Worm (Caenorhabditis elegans) whole organism, L3 larva: ENCODE results near the gene K03A11.6.

Experiments
- R02D3.7 ChIP-seq: fragments of 150-350 bp; optimal IDR thresholded peaks from 2 replicates; lab custom pipeline; 2014; ENCODE audit warnings: missing biosample characterization, missing genetic modification characterization
- aly-2 ChIP-seq: fragments of 150-350 bp; optimal IDR thresholded peaks from 2 replicates; lab custom pipeline; 2014; ENCODE audit warnings: missing biosample characterization, missing genetic modification characterization
- ceh-16 ChIP-seq: sonication (generic microtip); optimal IDR thresholded peaks from 2 replicates; lab custom pipeline; 2017; ENCODE audit warnings: missing biosample characterization, missing genetic modification characterization
- ceh-28 ChIP-seq: fragments of 150-350 bp; optimal IDR thresholded peaks from 2 replicates; lab custom pipeline; 2014; ENCODE audit warnings: missing biosample characterization, missing genetic modification reagents, missing genetic modification characterization
- ceh-9 ChIP-seq: sonication (generic microtip); optimal IDR thresholded peaks from 2 replicates; lab custom pipeline; 2018; ENCODE audit warnings: missing biosample characterization, missing genetic modification characterization
- daf-12 ChIP-seq: fragments of 150-350 bp; optimal IDR thresholded peaks from 2 replicates; lab custom pipeline; 2014; ENCODE audit warnings: missing biosample characterization, missing genetic modification reagents, missing genetic modification characterization
- egl-27 ChIP-seq: sonication (generic microtip); optimal IDR thresholded peaks from 4 replicates; lab custom pipeline; 2017; ENCODE audit warnings: missing biosample characterization, missing genetic modification reagents, missing genetic modification characterization
- egl-5 ChIP-seq: fragments of 150-350 bp; optimal IDR thresholded peaks from 2 replicates; lab custom pipeline; 2017; ENCODE audit warnings: missing biosample characterization, missing genetic modification reagents, missing genetic modification characterization, inconsistent platforms
- elt-3 ChIP-seq, 3 experiments: fragments of 150-350 bp in 1 of 3; sonication (generic microtip) in 2 of 3; optimal IDR thresholded peaks; 2 replicates in 2 of 3; 4 replicates in 1 of 3; lab custom pipeline; 2014 to 2017; ENCODE audit warnings: missing biosample characterization in 3 of 3, missing genetic modification characterization in 3 of 3
- fkh-10 ChIP-seq: sonication (generic microtip); optimal IDR thresholded peaks from 2 replicates; lab custom pipeline; 2017; ENCODE audit warnings: missing biosample characterization, missing genetic modification reagents, missing genetic modification characterization
- fkh-2 ChIP-seq: fragments of 150-350 bp; optimal IDR thresholded peaks from 2 replicates; lab custom pipeline; 2014; ENCODE audit warnings: missing biosample characterization, missing genetic modification reagents, missing genetic modification characterization
- fos-1 ChIP-seq: fragments of 150-350 bp; optimal IDR thresholded peaks from 2 replicates; lab custom pipeline; 2014; ENCODE audit warnings: missing biosample characterization, missing genetic modification characterization
- hmg-11 ChIP-seq: sonication (generic microtip); optimal IDR thresholded peaks from 2 replicates; lab custom pipeline; 2016; ENCODE audit warnings: missing genetic modification characterization, missing compliant biosample characterization
- jun-1 ChIP-seq: fragments of 150-350 bp; optimal IDR thresholded peaks from 2 replicates; lab custom pipeline; 2014; ENCODE audit warnings: missing biosample characterization, missing genetic modification reagents, missing genetic modification characterization
- lin-15B ChIP-seq: fragments of 150-350 bp; optimal IDR thresholded peaks from 2 replicates; lab custom pipeline; 2014; ENCODE audit warnings: missing biosample characterization, missing genetic modification characterization
- lsy-12 ChIP-seq: sonication (generic microtip); optimal IDR thresholded peaks from 2 replicates; lab custom pipeline; 2016; ENCODE audit warnings: mild to moderate bottlenecking, missing genetic modification characterization, missing compliant biosample characterization
- mdl-1 ChIP-seq: fragments of 150-350 bp; optimal IDR thresholded peaks from 2 replicates; lab custom pipeline; 2014; ENCODE audit warnings: missing biosample characterization, missing genetic modification characterization
- mml-1 ChIP-seq: fragments of 150-350 bp; sonication (generic microtip); optimal IDR thresholded peaks from 3 replicates; lab custom pipeline; 2014; ENCODE audit warnings: missing biosample characterization, missing genetic modification characterization
- nfya-1 ChIP-seq: sonication (generic microtip); optimal IDR thresholded peaks from 2 replicates; lab custom pipeline; 2017; ENCODE audit warnings: missing genetic modification characterization, mild to moderate bottlenecking, missing compliant biosample characterization, antibody characterized with exemption, moderate library complexity; ENCODE audit not compliant: insufficient read depth
- nhr-12 ChIP-seq: fragments of 150-350 bp; optimal IDR thresholded peaks from 2 replicates; lab custom pipeline; 2014; ENCODE audit warnings: missing biosample characterization, missing genetic modification characterization
- nhr-23 ChIP-seq: fragments of 150-350 bp; optimal IDR thresholded peaks from 2 replicates; lab custom pipeline; 2014; ENCODE audit warnings: missing biosample characterization, missing genetic modification reagents, missing genetic modification characterization
- nhr-237 ChIP-seq: fragments of 150-350 bp; optimal IDR thresholded peaks from 2 replicates; lab custom pipeline; 2014; ENCODE audit warnings: missing biosample characterization, missing genetic modification characterization
- nhr-25 ChIP-seq: sonication (generic microtip); optimal IDR thresholded peaks from 2 replicates; lab custom pipeline; 2017; ENCODE audit warnings: missing biosample characterization, missing genetic modification characterization
- nhr-28 ChIP-seq: fragments of 150-350 bp; optimal IDR thresholded peaks from 2 replicates; lab custom pipeline; 2014; ENCODE audit warnings: missing biosample characterization, missing genetic modification characterization
- nhr-43 ChIP-seq: sonication (generic microtip); optimal IDR thresholded peaks from 2 replicates; lab custom pipeline; 2016; ENCODE audit warnings: mild to moderate bottlenecking, missing genetic modification characterization, missing compliant biosample characterization; ENCODE audit not compliant: poor library complexity, severe bottlenecking
- nhr-67 ChIP-seq: fragments of 150-350 bp; optimal IDR thresholded peaks from 2 replicates; lab custom pipeline; 2014; ENCODE audit warnings: missing biosample characterization, missing genetic modification characterization
- nhr-76 ChIP-seq: fragments of 150-350 bp; sonication (generic microtip); optimal IDR thresholded peaks from 5 replicates; lab custom pipeline; 2014; ENCODE audit warnings: missing biosample characterization, missing genetic modification characterization
- nhr-77 ChIP-seq: fragments of 150-350 bp; optimal IDR thresholded peaks from 2 replicates; lab custom pipeline; 2014; ENCODE audit warnings: missing biosample characterization, missing genetic modification characterization
- pha-4 ChIP-seq: fragments of 150-350 bp; optimal IDR thresholded peaks from 2 replicates; lab custom pipeline; 2014; ENCODE audit warnings: missing biosample characterization, missing genetic modification reagents, missing genetic modification characterization
- pqm-1 ChIP-seq: fragments of 150-350 bp; optimal IDR thresholded peaks from 2 replicates; lab custom pipeline; 2017; ENCODE audit warnings: missing biosample characterization, missing genetic modification characterization, inconsistent platforms
- sea-2 ChIP-seq: fragments of 150-350 bp; sonication (generic microtip); optimal IDR thresholded peaks from 4 replicates; lab custom pipeline; 2014; ENCODE audit warnings: missing biosample characterization, missing genetic modification reagents, missing genetic modification characterization
- skn-1 ChIP-seq: fragments of 150-350 bp; optimal IDR thresholded peaks from 2 replicates; lab custom pipeline; 2014; ENCODE audit warnings: missing biosample characterization, missing genetic modification characterization
- snpc-4 ChIP-seq: fragments of 150-350 bp; optimal IDR thresholded peaks from 2 replicates; lab custom pipeline; 2014; ENCODE audit warnings: missing biosample characterization, missing genetic modification characterization
- unc-39 ChIP-seq: sonication (generic microtip); optimal IDR thresholded peaks from 4 replicates; lab custom pipeline; 2017; ENCODE audit warnings: missing biosample characterization, missing genetic modification characterization
- unc-62 ChIP-seq: fragments of 150-350 bp; sonication (generic microtip); optimal IDR thresholded peaks from 4 replicates; lab custom pipeline; 2014; ENCODE audit warnings: missing biosample characterization, missing genetic modification reagents, missing genetic modification characterization
- zag-1 ChIP-seq: fragments of 150-350 bp; optimal IDR thresholded peaks from 2 replicates; lab custom pipeline; 2014; ENCODE audit warnings: missing biosample characterization, missing genetic modification characterization
- ztf-4 ChIP-seq: fragments of 150-350 bp; optimal IDR thresholded peaks from 2 replicates; lab custom pipeline; 2014; ENCODE audit warnings: missing biosample characterization, missing genetic modification characterization

The K03A11.6 gene

DNA sequence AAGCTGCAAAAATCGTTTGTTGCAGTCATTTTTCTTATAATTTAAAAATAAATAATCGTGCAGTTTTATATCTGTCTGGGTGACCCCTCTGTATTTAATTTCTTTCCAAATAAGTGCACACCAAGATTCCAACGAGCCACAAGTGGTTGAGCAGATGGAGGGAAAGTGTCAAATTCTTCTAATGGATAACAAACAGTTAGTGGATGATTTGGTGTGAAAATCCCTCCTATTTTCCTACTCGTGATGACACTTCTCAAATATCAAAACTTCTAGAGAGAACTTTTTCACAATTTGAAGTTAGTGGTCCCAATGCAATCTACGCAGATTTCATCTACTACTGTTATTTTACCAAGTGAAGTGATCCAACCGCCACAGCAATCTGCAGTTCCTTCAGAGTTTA, 18.7 kb downstream of the K03A11.6 start, which contains the start of gene ceh-28:
TSS of gene ceh-28 (plus strand) at position 301 of the 400 bp plus-strand sequence.
- TF ChIP-seq skn-1 (no peak), pha-4 (tag; lab: Kevin White, UChicago) (no peak), ceh-28 (tag; lab: Kevin White, UChicago) (no peak), nhr-77 (no peak), lin-15B (tag; lab: Kevin White, UChicago) (no peak), ztf-4 (tag; lab: Kevin White, UChicago) (no peak), jun-1 (tag; lab: Kevin White, UChicago) (no peak), pqm-1 (tag; lab: Kevin White, UChicago) (no peak), nhr-76 (tag; lab: Kevin White, UChicago) (no peak), unc-39 (tag; lab: Kevin White, UChicago) (no peak), fkh-2 (tag; lab: Kevin White, UChicago) (no peak), hmg-11 (tag; lab: Kevin White, UChicago) (no peak), fos-1 (tag; lab: Kevin White, UChicago) (no peak), daf-12 (no peak), ceh-16 (tag; lab: Kevin White, UChicago) (no peak), mdl-1 (no peak), nfya-1 (tag; lab: Kevin White, UChicago) (no peak), nhr-23 (no peak), R02D3.7 (tag; lab: Kevin White, UChicago) (no peak), mml-1 (tag; lab: Kevin White, UChicago) (no peak)
- TF ChIP-seq, all 47 proteins: peak for 0

DNA sequence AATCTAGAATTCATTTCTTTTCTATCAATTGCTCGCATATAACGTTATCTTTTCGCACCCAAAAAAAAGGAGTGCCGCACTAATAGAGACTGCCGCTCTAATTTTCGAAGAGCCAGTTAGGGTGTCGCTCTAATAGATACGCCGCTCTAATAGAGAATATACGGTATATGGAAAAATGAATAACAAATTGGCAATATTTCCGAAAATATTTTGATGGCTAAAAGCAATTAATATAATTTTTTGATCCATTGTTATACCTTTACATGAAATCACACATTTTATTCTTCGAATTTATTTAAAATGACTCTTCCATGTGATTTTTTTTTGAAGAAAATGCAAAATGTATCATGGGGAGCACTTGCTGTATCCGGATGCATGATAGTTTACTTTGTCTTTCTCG, 22.2 kb downstream of the K03A11.6 start, which contains the start of gene K03A11.4:
TSS of gene K03A11.4 (plus strand) at position 301 of the 400 bp plus-strand sequence.
- TF ChIP-seq zag-1 (tag; lab: Kevin White, UChicago) (no peak), ceh-9 (no peak), nhr-76 (tag; lab: Kevin White, UChicago) (no peak), egl-5 (tag; lab: Kevin White, UChicago) (no peak), unc-39 (tag; lab: Kevin White, UChicago) (no peak), aly-2 (tag; lab: Kevin White, UChicago) (no peak), nhr-25 (tag; lab: Kevin White, UChicago) (no peak), nhr-43 (tag; lab: Kevin White, UChicago) (no peak), unc-62 (no peak), nhr-28 (tag; lab: Kevin White, UChicago) (no peak), fkh-10 (GFP tag; lab: Kevin White, UChicago) (no peak)

DNA sequence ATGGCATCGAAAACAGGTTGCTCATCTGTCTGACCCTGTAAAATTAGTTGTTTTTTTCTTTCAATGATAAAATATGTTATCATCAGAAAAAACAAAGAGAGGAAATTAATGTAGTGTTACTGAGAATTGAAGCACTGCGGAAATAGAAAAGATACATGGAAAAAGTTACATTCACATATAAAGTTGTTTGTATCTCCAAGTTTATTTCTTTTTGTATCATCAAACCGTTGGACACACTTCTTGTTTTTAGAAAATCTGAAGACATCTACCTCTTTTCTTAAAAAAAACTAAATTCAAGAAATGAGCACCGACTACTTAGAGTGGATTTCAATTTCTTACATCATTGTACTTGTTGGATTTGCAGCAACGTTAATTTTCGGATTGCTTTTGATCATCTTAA, 26.7 kb downstream of the K03A11.6 start, which contains the start of gene str-10:
TSS of gene str-10 (plus strand) at position 301 of the 400 bp plus-strand sequence.
- TF ChIP-seq egl-27 (tag; lab: Kevin White, UChicago) (no peak), nhr-28 (tag; lab: Kevin White, UChicago) (no peak), ztf-4 (tag; lab: Kevin White, UChicago) (no peak), nhr-77 (no peak), aly-2 (tag; lab: Kevin White, UChicago) (no peak), lin-15B (tag; lab: Kevin White, UChicago) (no peak), R02D3.7 (tag; lab: Kevin White, UChicago) (no peak), nhr-25 (tag; lab: Kevin White, UChicago) (no peak), daf-12 (no peak), snpc-4 (tag; lab: Kevin White, UChicago) (no peak), ceh-16 (tag; lab: Kevin White, UChicago) (no peak), jun-1 (tag; lab: Kevin White, UChicago) (no peak), elt-3 (tag; optimal IDR thresholded peaks at IDR 0.05; lab: Kevin White, UChicago) (no peak), nfya-1 (tag; lab: Kevin White, UChicago) (no peak)

DNA sequence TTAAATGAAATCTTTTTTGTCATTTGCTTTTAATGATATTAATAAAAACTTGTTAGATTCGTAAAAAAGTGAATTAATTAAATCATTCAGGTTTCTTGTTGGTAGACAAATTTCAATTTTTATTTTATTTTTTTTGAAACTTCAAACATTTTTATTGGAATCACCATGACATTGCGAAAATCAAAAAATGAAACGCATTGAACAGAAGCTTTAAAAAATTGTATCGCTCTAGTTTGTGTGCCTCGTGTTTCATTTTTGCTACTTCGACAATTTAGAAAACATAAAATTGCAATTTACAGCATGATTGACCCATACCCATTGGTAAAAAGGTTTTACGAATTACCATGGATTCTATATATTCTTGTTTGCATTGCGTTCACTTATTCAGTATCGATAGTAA, 28.6 kb downstream of the K03A11.6 start, which contains the start of gene R03G8.1:
TSS of gene R03G8.1 (plus strand) at position 301 of the 400 bp plus-strand sequence.
- TF ChIP-seq aly-2 (tag; lab: Kevin White, UChicago): no peak
- no peak for TF ChIP-seq egl-27 (tag; lab: Kevin White, UChicago)
- TF ChIP-seq R02D3.7 (tag; lab: Kevin White, UChicago): no peak
- TF ChIP-seq fkh-2 (tag; lab: Kevin White, UChicago): no peak
- no peak for TF ChIP-seq fos-1 (tag; lab: Kevin White, UChicago)
- TF ChIP-seq ceh-9: no peak
- no peak for TF ChIP-seq nhr-67 (tag; lab: Kevin White, UChicago)
- no peak for TF ChIP-seq unc-39 (tag; lab: Kevin White, UChicago)
- no peak for TF ChIP-seq mdl-1
- no peak for TF ChIP-seq nhr-12 (tag; lab: Kevin White, UChicago)
- TF ChIP-seq nhr-77: no peak
- no peak for TF ChIP-seq egl-5 (tag; lab: Kevin White, UChicago)
- no peak for TF ChIP-seq ceh-28 (tag; lab: Kevin White, UChicago)
- TF ChIP-seq nhr-237 (tag; lab: Kevin White, UChicago): no peak
- no peak for TF ChIP-seq lsy-12
- TF ChIP-seq sea-2 (GFP tag; lab: Kevin White, UChicago): no peak
